Fruit fly (Drosophila melanogaster) whole organism, embryonic: ENCODE results near the gene CG13991.

Experiments used
- Antp ChIP-seq: fragments of 200-800 bp; sonication (Bioruptor generic); optimal IDR thresholded peaks from 3 replicates; lab custom pipeline; 2016; ENCODE audit warnings: missing biosample characterization, missing genetic modification characterization
- CG10979 ChIP-seq: fragments of 200-800 bp; sonication (Bioruptor generic); optimal IDR thresholded peaks from 2 replicates; lab custom pipeline; 2018; ENCODE audit warnings: missing biosample characterization, mild to moderate bottlenecking, missing genetic modification characterization, moderate library complexity
- CG11093 ChIP-seq: fragments of 200-800 bp; sonication (Bioruptor generic); IDR thresholded peaks from 3 replicates; pipeline ENCODE4 v1.3.6; 2022; ENCODE audit warnings: missing biosample characterization, missing genetic modification characterization
- CG11247 ChIP-seq: fragments of 200-800 bp; sonication (Bioruptor generic); IDR thresholded peaks from 2 replicates; pipeline ENCODE4 v1.3.6; 2022; ENCODE audit warnings: missing biosample characterization, missing genetic modification characterization
- CG14667 ChIP-seq: fragments of 200-800 bp; sonication (Bioruptor generic); IDR thresholded peaks from 2 replicates; pipeline ENCODE4 v1.3.6; 2022; ENCODE audit warnings: missing biosample characterization, missing genetic modification characterization
- CG15601 ChIP-seq: fragments of 200-800 bp; sonication (Bioruptor generic); optimal IDR thresholded peaks from 3 replicates; lab custom pipeline; 2019; ENCODE audit warnings: missing biosample characterization, mild to moderate bottlenecking, missing genetic modification characterization, moderate library complexity
- CG15696 ChIP-seq: fragments of 200-800 bp; sonication (Bioruptor generic); optimal IDR thresholded peaks from 2 replicates; lab custom pipeline; 2019; ENCODE audit warnings: missing biosample characterization, mild to moderate bottlenecking, missing genetic modification characterization, moderate library complexity
- CG1832 ChIP-seq: fragments of 200-800 bp; sonication (Bioruptor generic); optimal IDR thresholded peaks from 2 replicates; lab custom pipeline; 2017; ENCODE audit warnings: missing biosample characterization, mild to moderate bottlenecking, missing genetic modification characterization, inconsistent platforms
- CG18764 ChIP-seq: fragments of 200-800 bp; sonication (Bioruptor generic); optimal IDR thresholded peaks from 3 replicates; lab custom pipeline; 2016; ENCODE audit warnings: missing biosample characterization, missing genetic modification characterization
- CG2678 ChIP-seq: fragments of 200-800 bp; sonication (Bioruptor generic); optimal IDR thresholded peaks from 3 replicates; lab custom pipeline; 2019; ENCODE audit warnings: missing biosample characterization, mild to moderate bottlenecking, missing genetic modification characterization, moderate library complexity
- CG32772 ChIP-seq: fragments of 200-800 bp; sonication (Bioruptor generic); IDR thresholded peaks from 2 replicates; pipeline ENCODE4 v1.3.6; 2022; ENCODE audit warnings: missing biosample characterization, missing genetic modification characterization
- CG43689 ChIP-seq: fragments of 200-800 bp; sonication (Bioruptor generic); IDR thresholded peaks from 2 replicates; pipeline ENCODE4 v1.3.6; 2022; ENCODE audit warnings: missing biosample characterization, missing genetic modification characterization
- CG6813 ChIP-seq: fragments of 200-800 bp; sonication (Bioruptor generic); optimal IDR thresholded peaks from 2 replicates; lab custom pipeline; 2017; ENCODE audit warnings: missing biosample characterization, missing genetic modification characterization, mild to moderate bottlenecking, moderate library complexity, missing genetic modification reagents
- CG7928 ChIP-seq: fragments of 200-800 bp; sonication (Bioruptor generic); optimal IDR thresholded peaks from 2 replicates; lab custom pipeline; 2017; ENCODE audit warnings: missing biosample characterization, mild to moderate bottlenecking, missing genetic modification characterization
- CG8089 ChIP-seq: fragments of 200-800 bp; sonication (Bioruptor generic); optimal IDR thresholded peaks from 3 replicates; lab custom pipeline; 2016; ENCODE audit warnings: missing biosample characterization, missing genetic modification characterization
- CG8765 ChIP-seq: fragments of 200-800 bp; sonication (Bioruptor generic); IDR thresholded peaks from 2 replicates; pipeline ENCODE4 v1.3.6; 2022; ENCODE audit warnings: missing biosample characterization, missing genetic modification characterization
- CG9817 ChIP-seq: fragments of 200-800 bp; sonication (Bioruptor generic); optimal IDR thresholded peaks from 2 replicates; lab custom pipeline; 2018; ENCODE audit warnings: missing biosample characterization, mild to moderate bottlenecking, missing genetic modification characterization, moderate library complexity
- D ChIP-seq, 2 experiments: fragments of 200-800 bp in 1 of 2; fragments of >200 bp in 1 of 2; sonication (Bioruptor generic) in 1 of 2; optimal IDR thresholded peaks; 2 replicates in 1 of 2; 3 replicates in 1 of 2; lab custom pipeline; 2017; ENCODE audit warnings: mild to moderate bottlenecking in 1 of 2, missing biosample characterization in 1 of 2, missing genetic modification characterization in 1 of 2, missing genetic modification reagents in 1 of 2
- Dp ChIP-seq: fragments of 200-800 bp; sonication (Bioruptor generic); optimal IDR thresholded peaks from 2 replicates; lab custom pipeline; 2018; ENCODE audit warnings: missing biosample characterization, mild to moderate bottlenecking, missing genetic modification characterization, moderate library complexity
- E2f1 ChIP-seq: fragments of 200-800 bp; sonication (Bioruptor generic); IDR thresholded peaks from 2 replicates; pipeline ENCODE4 v1.3.6; 2022; ENCODE audit warnings: missing biosample characterization, missing genetic modification characterization
- Ets65A ChIP-seq: fragments of 200-800 bp; sonication (Bioruptor generic); peaks from one replicate; lab custom pipeline; 2016; ENCODE audit warnings: missing biosample characterization, missing genetic modification characterization
- Ets97D ChIP-seq: fragments of 200-800 bp; sonication (Bioruptor generic); optimal IDR thresholded peaks from 3 replicates; lab custom pipeline; 2016; ENCODE audit warnings: missing biosample characterization, missing genetic modification characterization
- H15 ChIP-seq: fragments of 200-800 bp; sonication (Bioruptor generic); IDR thresholded peaks from 3 replicates; pipeline ENCODE4 v1.3.6; 2022; ENCODE audit warnings: missing biosample characterization, missing genetic modification characterization
- HLH54F ChIP-seq: fragments of 200-800 bp; sonication (Bioruptor generic); optimal IDR thresholded peaks from 3 replicates; lab custom pipeline; 2016; ENCODE audit warnings: missing biosample characterization, missing genetic modification characterization
- Hand ChIP-seq: fragments of 200-800 bp; sonication (Bioruptor generic); optimal IDR thresholded peaks from 2 replicates; lab custom pipeline; 2017; ENCODE audit warnings: mild to moderate bottlenecking, missing biosample characterization, missing genetic modification reagents, missing genetic modification characterization
- Hr78 ChIP-seq, 2 experiments: fragments of 200-800 bp in 1 of 2; fragments of >200 bp in 1 of 2; sonication (Bioruptor generic) in 1 of 2; optimal IDR thresholded peaks; 2 replicates each; lab custom pipeline; 2017 to 2019; ENCODE audit warnings: missing biosample characterization in 2 of 2, missing genetic modification characterization in 2 of 2, mild to moderate bottlenecking in 1 of 2, moderate library complexity in 1 of 2
- Mad ChIP-seq: fragments of 200-800 bp; sonication (Bioruptor generic); optimal IDR thresholded peaks from 2 replicates; lab custom pipeline; 2016; ENCODE audit warnings: missing biosample characterization, missing genetic modification characterization
- Nf-YA ChIP-seq: fragments of 200-800 bp; sonication (Bioruptor generic); IDR thresholded peaks from 2 replicates; pipeline ENCODE4 v1.3.6; 2022; ENCODE audit warnings: missing biosample characterization, missing genetic modification characterization
- Ptx1 ChIP-seq: fragments of 200-800 bp; sonication (Bioruptor generic); IDR thresholded peaks from 2 replicates; pipeline ENCODE4 v1.3.6; 2022; ENCODE audit warnings: missing biosample characterization, missing genetic modification characterization
- Side ChIP-seq: fragments of 200-800 bp; sonication (Bioruptor generic); optimal IDR thresholded peaks from 2 replicates; lab custom pipeline; 2016; ENCODE audit warnings: missing biosample characterization, missing genetic modification characterization
- Spps ChIP-seq: fragments of 200-800 bp; sonication (Bioruptor generic); optimal IDR thresholded peaks from 2 replicates; lab custom pipeline; 2018; ENCODE audit warnings: missing biosample characterization, mild to moderate bottlenecking, missing genetic modification characterization
- Taf1 ChIP-seq: fragments of 200-800 bp; sonication (Bioruptor generic); IDR thresholded peaks from 2 replicates; pipeline ENCODE4 v1.3.6; 2022; ENCODE audit warnings: missing biosample characterization, missing genetic modification characterization
- cas ChIP-seq: fragments of 200-800 bp; sonication (Bioruptor generic); IDR thresholded peaks from 2 replicates; pipeline ENCODE4 v1.3.6; 2022; ENCODE audit warnings: missing biosample characterization, missing genetic modification characterization
- caup ChIP-seq: fragments of 200-800 bp; sonication (Bioruptor generic); optimal IDR thresholded peaks from 3 replicates; lab custom pipeline; 2017; ENCODE audit warnings: missing biosample characterization, mild to moderate bottlenecking, missing genetic modification characterization, moderate library complexity; ENCODE audit not compliant: severe bottlenecking
- chn ChIP-seq: fragments of 200-800 bp; sonication (Bioruptor generic); optimal IDR thresholded peaks from 2 replicates; lab custom pipeline; 2016; ENCODE audit warnings: missing biosample characterization, missing genetic modification characterization
- crc ChIP-seq: fragments of 200-800 bp; sonication (Bioruptor generic); optimal IDR thresholded peaks from 2 replicates; lab custom pipeline; 2016; ENCODE audit warnings: missing biosample characterization, missing genetic modification characterization
- dimm ChIP-seq: fragments of 200-800 bp; sonication (Bioruptor generic); IDR thresholded peaks from 2 replicates; pipeline ENCODE4 v1.3.6; 2022; ENCODE audit warnings: missing biosample characterization, missing genetic modification characterization
- emc ChIP-seq: fragments of 200-800 bp; sonication (Bioruptor generic); optimal IDR thresholded peaks from 2 replicates; lab custom pipeline; 2016; ENCODE audit warnings: missing biosample characterization, missing genetic modification characterization
- gem ChIP-seq: fragments of 200-800 bp; sonication (Bioruptor generic); optimal IDR thresholded peaks from 2 replicates; lab custom pipeline; 2019; ENCODE audit warnings: missing biosample characterization, mild to moderate bottlenecking, missing genetic modification characterization, moderate library complexity
- gfzf ChIP-seq: fragments of 200-800 bp; sonication (Bioruptor generic); optimal IDR thresholded peaks from 2 replicates; lab custom pipeline; 2016; ENCODE audit warnings: missing biosample characterization, mild to moderate bottlenecking, missing genetic modification characterization, moderate library complexity
- hbn ChIP-seq: fragments of 200-800 bp; sonication (Bioruptor generic); IDR thresholded peaks from 2 replicates; pipeline ENCODE4 v1.3.6; 2022; ENCODE audit warnings: missing biosample characterization, missing genetic modification characterization; ENCODE audit not compliant: partially characterized antibody
- mam ChIP-seq: fragments of 200-800 bp; sonication (Bioruptor generic); optimal IDR thresholded peaks from 3 replicates; lab custom pipeline; 2016; ENCODE audit warnings: missing biosample characterization, missing genetic modification characterization
- nmo ChIP-seq: fragments of 200-800 bp; sonication (Bioruptor generic); optimal IDR thresholded peaks from 2 replicates; lab custom pipeline; 2018; ENCODE audit warnings: missing biosample characterization, mild to moderate bottlenecking, missing genetic modification characterization, moderate library complexity
- pum ChIP-seq: fragments of 200-800 bp; sonication (Bioruptor generic); optimal IDR thresholded peaks from 2 replicates; lab custom pipeline; 2016; ENCODE audit warnings: missing biosample characterization, missing genetic modification characterization
- seq ChIP-seq: fragments of 200-800 bp; sonication (Bioruptor generic); IDR thresholded peaks from 2 replicates; pipeline ENCODE4 v1.3.6; 2022; ENCODE audit warnings: missing biosample characterization, missing genetic modification characterization
- slbo ChIP-seq: fragments of 200-800 bp; sonication (Bioruptor generic); IDR thresholded peaks from 2 replicates; pipeline ENCODE4 v1.3.6; 2022; ENCODE audit warnings: missing biosample characterization, missing genetic modification characterization
- trem ChIP-seq: fragments of 200-800 bp; optimal IDR thresholded peaks from 3 replicates; lab custom pipeline; 2019; ENCODE audit warnings: missing biosample characterization, mild to moderate bottlenecking, missing genetic modification characterization, moderate library complexity
- ttk ChIP-seq: fragments of 200-800 bp; sonication (Bioruptor generic); IDR thresholded peaks from 2 replicates; pipeline ENCODE4 v2.1.2; 2022; ENCODE audit warnings: missing biosample characterization, missing genetic modification characterization
- vfl ChIP-seq: fragments of 200-800 bp; sonication (Bioruptor generic); optimal IDR thresholded peaks from 2 replicates; lab custom pipeline; 2016; ENCODE audit warnings: missing biosample characterization, missing genetic modification characterization

CG13991 gene

dm6 chr2L:6124815-6125214, 14.4 kb upstream of the CG13991 start, which contains the start of gene Arpc4 (continued):
- no peak for TF ChIP-seq CG1832 (GFP tag; lab: Kevin White, UChicago)
- no peak for TF ChIP-seq CG43689 (GFP tag; lab: Robert Waterston, UW)
- TF ChIP-seq caup (GFP tag; lab: Kevin White, UChicago), result no peak
- TF ChIP-seq pum, result peak; percentile 51
- peak; percentile 25 for TF ChIP-seq crc (GFP tag; lab: Kevin White, UChicago)
- peak; percentile 34 for TF ChIP-seq Antp (GFP tag; lab: Kevin White, UChicago)
- TF ChIP-seq Nf-YA (GFP tag; lab: Robert Waterston, UW), result no peak
- TF ChIP-seq ttk (GFP tag; lab: Robert Waterston, UW), result peak; percentile 60
- peak; percentile 49 for TF ChIP-seq CG32772 (GFP tag; lab: Robert Waterston, UW)
- TF ChIP-seq Ets65A (GFP tag; lab: Kevin White, UChicago), result peak; percentile 90
- TF ChIP-seq trem (tag; lab: Kevin White, UChicago), result peak; percentile 89
- peak; percentile 39; the same call in 1 of the 2 replicates for TF ChIP-seq CG14667 (GFP tag; lab: Robert Waterston, UW)
- 0 out of 2 replicates have a peak, but pooled peaks have one; percentile 19 for TF ChIP-seq dimm
- peak; percentile 71 for TF ChIP-seq CG7928 (GFP tag; lab: Kevin White, UChicago)
- no peak for TF ChIP-seq Taf1 (GFP tag; lab: Robert Waterston, UW)
- TF ChIP-seq cas (GFP tag; lab: Robert Waterston, UW), result peak; percentile 48; the same call in 1 of the 2 replicates
- TF ChIP-seq Dp (GFP tag; lab: Kevin White, UChicago), result peak; percentile 29
- TF ChIP-seq hbn (GFP tag; lab: Robert Waterston, UW), result no peak
- 0 out of 3 replicates have a peak, but pooled peaks have one; percentile 16 for TF ChIP-seq CG11093 (GFP tag; lab: Robert Waterston, UW)
- peak; percentile 80 for TF ChIP-seq Ptx1 (GFP tag; lab: Robert Waterston, UW)
- TF ChIP-seq vfl (GFP tag; lab: Kevin White, UChicago), result peak; percentile 5
- peak; percentile 23 for TF ChIP-seq chn (GFP tag; lab: Kevin White, UChicago)
- TF ChIP-seq Hr78 (GFP tag; optimal IDR thresholded peaks at IDR 0.05; lab: Kevin White, UChicago), result no peak
- TF ChIP-seq H15 (GFP tag; lab: Robert Waterston, UW), result 0 out of 3 replicates have a peak, but pooled peaks have one; percentile 16
- TF ChIP-seq seq (GFP tag; lab: Robert Waterston, UW), result peak; percentile 25; the same call in 1 of the 2 replicates
- TF ChIP-seq CG10979 (tag; lab: Kevin White, UChicago), result peak; percentile 50
- peak; percentile 85 for TF ChIP-seq slbo (GFP tag; lab: Robert Waterston, UW)
- TF ChIP-seq CG18764, result peak; percentile 17
- TF ChIP-seq Mad (GFP tag; lab: Kevin White, UChicago), result no peak
- peak; percentile 66 for TF ChIP-seq nmo (GFP tag; lab: Kevin White, UChicago)
- peak; percentile 12 for TF ChIP-seq CG8089 (GFP tag; lab: Kevin White, UChicago)
- TF ChIP-seq CG11247 (GFP tag; lab: Robert Waterston, UW), result peak; percentile 60
- TF ChIP-seq HLH54F (GFP tag; lab: Kevin White, UChicago), result peak; percentile 61
- TF ChIP-seq Hand, result no peak
- TF ChIP-seq Spps, result peak; percentile 27
- peak; percentile 76 for TF ChIP-seq gem (tag; lab: Kevin White, UChicago)
- TF ChIP-seq CG8765, result peak; percentile 42; the same call in 1 of the 2 replicates
- TF ChIP-seq Ets97D (GFP tag; lab: Kevin White, UChicago), result peak; percentile 57
- peak; percentile 27 for TF ChIP-seq CG15601 (tag; lab: Kevin White, UChicago)
- peak; percentile 60; the same call in 1 of the 2 replicates for TF ChIP-seq E2f1 (GFP tag; lab: Robert Waterston, UW)
- no peak for TF ChIP-seq CG2678 (tag; lab: Kevin White, UChicago)
- TF ChIP-seq D (optimal IDR thresholded peaks at IDR 0.05; lab: Kevin White, UChicago), result no peak
- no peak for TF ChIP-seq D (GFP tag; optimal IDR thresholded peaks at IDR 0.05; lab: Kevin White, UChicago)
- peak; percentile 62 for TF ChIP-seq mam (GFP tag; lab: Kevin White, UChicago)
- peak; percentile 56 for TF ChIP-seq CG9817 (tag; lab: Kevin White, UChicago)
- TF ChIP-seq Side (GFP tag; lab: Kevin White, UChicago), result no peak
- peak; percentile 22 for TF ChIP-seq CG15696
- no peak for TF ChIP-seq emc (GFP tag; lab: Kevin White, UChicago)
- TF ChIP-seq CG6813 (GFP tag; lab: Kevin White, UChicago), result no peak
- peak; percentile 80 for TF ChIP-seq gfzf (GFP tag; lab: Kevin White, UChicago)
